Worm (Caenorhabditis elegans): ENCODE results near the gene Y55F3AR.2.

- no peak for TF ChIP-seq cog-1 (tag; optimal IDR thresholded peaks at IDR 0.05)
- no peak for TF ChIP-seq klf-2 (GFP tag; conservative IDR thresholded peaks at IDR 0.05)
- no peak for TF ChIP-seq T22C8.4 (GFP tag; IDR thresholded peaks at IDR 0.05)
- TF ChIP-seq flt-1 (GFP tag; IDR thresholded peaks at IDR 0.05): no peak
- TF ChIP-seq ztf-23 (GFP tag; IDR thresholded peaks at IDR 0.05): no peak
Observed at ce11 chrIV:1096154-1096553, 1.8 kb downstream of the Y55F3AR.2 start.
